Fruit fly (Drosophila melanogaster) whole organism, embryonic: ENCODE measurements around the gene Amun.

Experiments used
- Blimp-1 ChIP-seq: fragments of 200-800 bp; sonication (Bioruptor generic); optimal IDR thresholded peaks from 3 replicates; lab custom pipeline; 2018; ENCODE audit warnings: missing biosample characterization, missing genetic modification characterization, mild to moderate bottlenecking, moderate library complexity, missing genetic modification reagents
- C15 ChIP-seq: fragments of 200-800 bp; sonication (Bioruptor generic); IDR thresholded peaks from 3 replicates; pipeline ENCODE4 v1.3.6; 2022; ENCODE audit warnings: missing biosample characterization, missing genetic modification characterization
- CG10209 ChIP-seq: fragments of 200-800 bp; sonication (Bioruptor generic); optimal IDR thresholded peaks from 3 replicates; lab custom pipeline; 2017; ENCODE audit warnings: missing biosample characterization, mild to moderate bottlenecking, missing genetic modification characterization, missing genetic modification reagents
- CG10321 ChIP-seq: fragments of 200-800 bp; sonication (Bioruptor generic); IDR thresholded peaks from 2 replicates; pipeline ENCODE4 v1.3.6; 2022; ENCODE audit warnings: missing biosample characterization, missing genetic modification characterization
- CG11093 ChIP-seq: fragments of 200-800 bp; sonication (Bioruptor generic); IDR thresholded peaks from 3 replicates; pipeline ENCODE4 v1.3.6; 2022; ENCODE audit warnings: missing biosample characterization, missing genetic modification characterization
- CG11723 ChIP-seq: fragments of 200-800 bp; sonication (Bioruptor generic); optimal IDR thresholded peaks from 2 replicates; lab custom pipeline; 2017; ENCODE audit warnings: missing biosample characterization, mild to moderate bottlenecking, missing genetic modification characterization
- CG1233 ChIP-seq: fragments of 200-800 bp; sonication (Bioruptor generic); optimal IDR thresholded peaks from 4 replicates; lab custom pipeline; 2018; ENCODE audit warnings: missing biosample characterization, mild to moderate bottlenecking, missing genetic modification characterization
- CG15479 ChIP-seq: fragments of 200-800 bp; sonication (Bioruptor generic); optimal IDR thresholded peaks from 3 replicates; lab custom pipeline; 2019; ENCODE audit warnings: missing biosample characterization, mild to moderate bottlenecking, missing genetic modification characterization, moderate library complexity
- CG17328 ChIP-seq: fragments of 200-800 bp; sonication (Bioruptor generic); IDR thresholded peaks from 2 replicates; pipeline ENCODE4 v1.3.6; 2022; ENCODE audit warnings: missing biosample characterization, missing genetic modification characterization
- CG17802 ChIP-seq: fragments of 200-800 bp; sonication (Bioruptor generic); optimal IDR thresholded peaks from 2 replicates; lab custom pipeline; 2018; ENCODE audit warnings: missing biosample characterization, mild to moderate bottlenecking, missing genetic modification characterization, moderate library complexity
- CG17829 ChIP-seq: fragments of 200-800 bp; optimal IDR thresholded peaks from 2 replicates; lab custom pipeline; 2019; ENCODE audit warnings: missing biosample characterization, mild to moderate bottlenecking, missing genetic modification characterization, moderate library complexity
- CG1832 ChIP-seq: fragments of 200-800 bp; sonication (Bioruptor generic); optimal IDR thresholded peaks from 2 replicates; lab custom pipeline; 2017; ENCODE audit warnings: missing biosample characterization, mild to moderate bottlenecking, missing genetic modification characterization, inconsistent platforms
- CG3847 ChIP-seq: fragments of 200-800 bp; sonication (Bioruptor generic); IDR thresholded peaks from 2 replicates; pipeline ENCODE4 v1.3.6; 2022; ENCODE audit warnings: missing biosample characterization, missing genetic modification characterization
- CG4328 ChIP-seq: fragments of 200-800 bp; sonication (Bioruptor generic); optimal IDR thresholded peaks from 3 replicates; lab custom pipeline; 2017; ENCODE audit warnings: missing biosample characterization, missing genetic modification reagents, missing genetic modification characterization
- CG4820 ChIP-seq: fragments of 200-800 bp; sonication (Bioruptor generic); optimal IDR thresholded peaks from 3 replicates; lab custom pipeline; 2016; ENCODE audit warnings: missing biosample characterization, missing genetic modification characterization
- CG6272 ChIP-seq: fragments of 200-800 bp; sonication (Bioruptor generic); IDR thresholded peaks from 2 replicates; pipeline ENCODE4 v1.3.6; 2022; ENCODE audit warnings: missing biosample characterization, missing genetic modification characterization
- CG7372 ChIP-seq: fragments of 200-800 bp; sonication (Bioruptor generic); IDR thresholded peaks from 2 replicates; pipeline ENCODE4 v1.3.6; 2022; ENCODE audit warnings: missing biosample characterization, missing genetic modification characterization
- CG7928 ChIP-seq: fragments of 200-800 bp; sonication (Bioruptor generic); optimal IDR thresholded peaks from 2 replicates; lab custom pipeline; 2017; ENCODE audit warnings: missing biosample characterization, mild to moderate bottlenecking, missing genetic modification characterization
- CG9609 ChIP-seq: fragments of 200-800 bp; sonication (Bioruptor generic); optimal IDR thresholded peaks from 3 replicates; lab custom pipeline; 2016; ENCODE audit warnings: missing biosample characterization, missing genetic modification characterization
- CTCF ChIP-seq: fragments of 200-800 bp; sonication (Bioruptor generic); optimal IDR thresholded peaks from 2 replicates; lab custom pipeline; 2017; ENCODE audit warnings: missing biosample characterization, mild to moderate bottlenecking, missing genetic modification characterization, moderate library complexity
- D19B ChIP-seq: fragments of 200-800 bp; sonication (Bioruptor generic); optimal IDR thresholded peaks from 2 replicates; lab custom pipeline; 2017; ENCODE audit warnings: missing biosample characterization, mild to moderate bottlenecking, missing genetic modification characterization
- Fer2 ChIP-seq: fragments of 200-800 bp; sonication (Bioruptor generic); optimal IDR thresholded peaks from 2 replicates; lab custom pipeline; 2018; ENCODE audit warnings: missing biosample characterization, mild to moderate bottlenecking, missing genetic modification characterization, moderate library complexity
- Gsc ChIP-seq: fragments of 200-800 bp; sonication (Bioruptor generic); IDR thresholded peaks from 2 replicates; pipeline ENCODE4 v1.3.6; 2022; ENCODE audit warnings: missing biosample characterization, missing genetic modification characterization
- Gug ChIP-seq: fragments of 200-800 bp; sonication (Bioruptor generic); IDR thresholded peaks from 4 replicates; pipeline ENCODE4 v1.3.6; 2022; ENCODE audit warnings: missing biosample characterization, missing genetic modification characterization
- HHEX ChIP-seq: fragments of 200-800 bp; sonication (Bioruptor generic); optimal IDR thresholded peaks from 3 replicates; lab custom pipeline; 2017; ENCODE audit warnings: missing biosample characterization, mild to moderate bottlenecking, missing genetic modification characterization, missing genetic modification reagents
- Hr78 ChIP-seq, 2 experiments: fragments of 200-800 bp in 1 of 2; fragments of >200 bp in 1 of 2; sonication (Bioruptor generic) in 1 of 2; optimal IDR thresholded peaks; 2 replicates each; lab custom pipeline; 2017 to 2019; ENCODE audit warnings: missing biosample characterization in 2 of 2, missing genetic modification characterization in 2 of 2, mild to moderate bottlenecking in 1 of 2, moderate library complexity in 1 of 2
- Lhr ChIP-seq: fragments of 200-800 bp; sonication (Bioruptor generic); optimal IDR thresholded peaks from 3 replicates; lab custom pipeline; 2017; ENCODE audit warnings: mild to moderate bottlenecking, missing biosample characterization, missing genetic modification reagents, missing genetic modification characterization
- Med ChIP-seq: fragments of 200-800 bp; sonication (Bioruptor generic); peaks from one replicate; lab custom pipeline; 2016; ENCODE audit warnings: missing biosample characterization, missing genetic modification characterization, mild to moderate bottlenecking, inconsistent platforms, moderate library complexity
- Mes4 ChIP-seq: fragments of 200-800 bp; sonication (Bioruptor generic); optimal IDR thresholded peaks from 2 replicates; lab custom pipeline; 2016; ENCODE audit warnings: missing biosample characterization, missing genetic modification characterization
- NC2β ChIP-seq: fragments of 200-800 bp; sonication (Bioruptor generic); optimal IDR thresholded peaks from 2 replicates; lab custom pipeline; 2016; ENCODE audit warnings: missing biosample characterization, missing genetic modification characterization
- Nf-YC ChIP-seq: fragments of 200-800 bp; optimal IDR thresholded peaks from 3 replicates; lab custom pipeline; 2019; ENCODE audit warnings: missing biosample characterization, mild to moderate bottlenecking, missing genetic modification characterization, moderate library complexity
- Opbp ChIP-seq: fragments of 200-800 bp; sonication (Bioruptor generic); IDR thresholded peaks from 3 replicates; pipeline ENCODE4 v1.3.6; 2022; ENCODE audit warnings: missing biosample characterization, missing genetic modification characterization; ENCODE audit not compliant: partially characterized antibody
- Optix ChIP-seq: fragments of 200-800 bp; sonication (Bioruptor generic); IDR thresholded peaks from 3 replicates; pipeline ENCODE4 v1.3.6; 2022; ENCODE audit warnings: missing biosample characterization, missing genetic modification characterization
- Rfx ChIP-seq: fragments of 200-800 bp; sonication (Bioruptor generic); IDR thresholded peaks from 2 replicates; pipeline ENCODE4 v1.3.6; 2022; ENCODE audit warnings: missing biosample characterization, missing genetic modification characterization
- Stat92E ChIP-seq, 3 experiments: fragments of >200 bp in 2 of 3; fragments of 200-800 bp in 1 of 3; sonication (Bioruptor generic) in 1 of 3; optimal IDR thresholded peaks; 2 replicates each; lab custom pipeline; 2017 to 2019; ENCODE audit warnings: missing biosample characterization in 3 of 3, missing genetic modification characterization in 3 of 3, mild to moderate bottlenecking in 1 of 3, moderate library complexity in 1 of 3
- Vsx1 ChIP-seq: fragments of 200-800 bp; sonication (Bioruptor generic); optimal IDR thresholded peaks from 2 replicates; lab custom pipeline; 2017; ENCODE audit warnings: missing biosample characterization, mild to moderate bottlenecking, missing genetic modification characterization, missing genetic modification reagents
- ara ChIP-seq: fragments of 200-800 bp; sonication (Bioruptor generic); IDR thresholded peaks from 2 replicates; pipeline ENCODE4 v1.3.6; 2022; ENCODE audit warnings: missing biosample characterization, missing genetic modification characterization
- crol ChIP-seq: fragments of 200-800 bp; sonication (Bioruptor generic); IDR thresholded peaks from 2 replicates; pipeline ENCODE4 v1.3.6; 2022; ENCODE audit warnings: missing biosample characterization, missing genetic modification characterization
- ems ChIP-seq: fragments of 200-800 bp; sonication (Bioruptor generic); optimal IDR thresholded peaks from 3 replicates; lab custom pipeline; 2016; ENCODE audit warnings: missing biosample characterization, missing genetic modification characterization
- fru ChIP-seq: fragments of >200 bp; optimal IDR thresholded peaks from 2 replicates; lab custom pipeline; 2017
- ken ChIP-seq: fragments of 200-800 bp; sonication (Bioruptor generic); IDR thresholded peaks from 3 replicates; pipeline ENCODE4 v1.3.6; 2022; ENCODE audit warnings: missing biosample characterization, missing genetic modification characterization
- kni ChIP-seq: fragments of 200-800 bp; sonication (Bioruptor generic); optimal IDR thresholded peaks from 3 replicates; lab custom pipeline; 2017; ENCODE audit warnings: mild to moderate bottlenecking, missing biosample characterization, missing genetic modification reagents, missing genetic modification characterization
- mirr ChIP-seq: fragments of 200-800 bp; sonication (Bioruptor generic); optimal IDR thresholded peaks from 3 replicates; lab custom pipeline; 2018; ENCODE audit warnings: missing biosample characterization, mild to moderate bottlenecking, missing genetic modification characterization
- nom ChIP-seq: fragments of 200-800 bp; sonication (Bioruptor generic); optimal IDR thresholded peaks from 2 replicates; lab custom pipeline; 2017; ENCODE audit warnings: missing biosample characterization, missing genetic modification characterization, mild to moderate bottlenecking, moderate library complexity, missing genetic modification reagents
- pb ChIP-seq: fragments of 200-800 bp; sonication (Bioruptor generic); optimal IDR thresholded peaks from 3 replicates; lab custom pipeline; 2016; ENCODE audit warnings: missing biosample characterization, missing genetic modification characterization
- psq ChIP-seq: fragments of 200-800 bp; sonication (Bioruptor generic); optimal IDR thresholded peaks from 2 replicates; lab custom pipeline; 2017; ENCODE audit warnings: missing biosample characterization, missing genetic modification characterization
- ranshi ChIP-seq: fragments of 200-800 bp; sonication (Bioruptor generic); IDR thresholded peaks from 2 replicates; pipeline ENCODE4 v1.3.6; 2022; ENCODE audit warnings: missing biosample characterization, missing genetic modification characterization
- ro ChIP-seq: fragments of 200-800 bp; sonication (Bioruptor generic); IDR thresholded peaks from 2 replicates; pipeline ENCODE4 v1.3.6; 2022; ENCODE audit warnings: missing biosample characterization, missing genetic modification characterization
- toy ChIP-seq: fragments of 200-800 bp; sonication (Bioruptor generic); IDR thresholded peaks from 2 replicates; pipeline ENCODE4 v1.3.6; 2022; ENCODE audit warnings: missing biosample characterization, missing genetic modification characterization
- twi ChIP-seq: fragments of 200-800 bp; optimal IDR thresholded peaks from 2 replicates; lab custom pipeline; 2019; ENCODE audit warnings: missing biosample characterization, mild to moderate bottlenecking, missing genetic modification characterization, moderate library complexity

The Amun gene

dm6 chrX:11686675-11687074 is 28.7 kb downstream of the Amun start:
- TF ChIP-seq CG10321 (GFP tag; lab: Robert Waterston, UW) (no peak), crol (GFP tag; lab: Robert Waterston, UW) (peak; percentile 77), CG4820 (GFP tag; lab: Kevin White, UChicago) (no peak), kni (peak; percentile 39), ems (GFP tag; lab: Kevin White, UChicago) (no peak), CG7928 (no peak), Hr78 (GFP tag; optimal IDR thresholded peaks at IDR 0.05; lab: Kevin White, UChicago) (peak in 1 of 2 experiments; percentile 44), CG1233 (GFP tag; lab: Kevin White, UChicago) (no peak), CG17829 (tag; lab: Kevin White, UChicago) (no peak), CG10209 (GFP tag; lab: Kevin White, UChicago) (no peak), nom (GFP tag; lab: Kevin White, UChicago) (peak; percentile 48), fru (lab: Kevin White, UChicago) (no peak), twi (tag; lab: Kevin White, UChicago) (peak; percentile 52), Blimp-1 (GFP tag; lab: Kevin White, UChicago) (peak; percentile 53), Stat92E (GFP tag; optimal IDR thresholded peaks at IDR 0.05; lab: Kevin White, UChicago) (no peak)

- TF ChIP-seq NC2β (GFP tag; lab: Kevin White, UChicago) (peak; percentile 17), CG11723 (GFP tag; lab: Kevin White, UChicago) (no peak), D19B (GFP tag; lab: Kevin White, UChicago) (no peak), Optix (GFP tag; lab: Robert Waterston, UW) (no peak), Vsx1 (peak; percentile 54), CG4328 (GFP tag; lab: Kevin White, UChicago) (peak; percentile 30), CG17328 (GFP tag; lab: Robert Waterston, UW) (0 out of 2 replicates have a peak, but pooled peaks have one; percentile 4), Gug (no peak), CG3847 (GFP tag; lab: Robert Waterston, UW) (no peak), CG6272 (GFP tag; lab: Robert Waterston, UW) (no peak), pb (GFP tag; lab: Kevin White, UChicago) (no peak), C15 (GFP tag; lab: Robert Waterston, UW) (no peak), HHEX (peak; percentile 50), CG1832 (peak; percentile 53), CG9609 (GFP tag; lab: Kevin White, UChicago) (no peak), CG7372 (no peak), Fer2 (tag; lab: Kevin White, UChicago) (no peak), Gsc (GFP tag; lab: Robert Waterston, UW) (no peak), ara (GFP tag; lab: Robert Waterston, UW) (no peak), toy (no peak), mirr (GFP tag; lab: Kevin White, UChicago) (peak; percentile 84), psq (peak; percentile 51), Lhr (GFP tag; lab: Kevin White, UChicago) (no peak), Med (GFP tag; lab: Kevin White, UChicago) (peak; percentile 90), Nf-YC (tag; lab: Kevin White, UChicago) (peak; percentile 40), ranshi (GFP tag; lab: Robert Waterston, UW) (peak; percentile 41; the same call in 1 of the 2 replicates), Mes4 (GFP tag; lab: Kevin White, UChicago) (peak; percentile 29), CG15479 (GFP tag; lab: Kevin White, UChicago) (no peak), ro (no peak), Rfx (GFP tag; lab: Robert Waterston, UW) (peak; percentile 33; the same call in 1 of the 2 replicates), CG17802 (tag; lab: Kevin White, UChicago) (no peak), CTCF (GFP tag; lab: Kevin White, UChicago) (peak; percentile 52), Opbp (no peak), ken (no peak), CG11093 (GFP tag; lab: Robert Waterston, UW) (no peak)
Observed at dm6 chrX:11685918-11686640, 29.3 kb downstream of the Amun start.
